Worm (Caenorhabditis elegans) whole organism, early embryonic: Measurements from ENCODE around the gene W01D2.3.

Source experiments
- B0310.2 ChIP-seq: sonication (generic microtip); optimal IDR thresholded peaks from 2 replicates; lab custom pipeline; 2016; ENCODE audit warnings: mild to moderate bottlenecking, missing genetic modification characterization, missing compliant biosample characterization
- F13C5.2 ChIP-seq: sonication (generic microtip); optimal IDR thresholded peaks from 2 replicates; lab custom pipeline; 2017; ENCODE audit warnings: mild to moderate bottlenecking, missing genetic modification characterization, inconsistent platforms, missing compliant biosample characterization
- aly-1 ChIP-seq: sonication (generic microtip); optimal IDR thresholded peaks from 2 replicates; lab custom pipeline; 2016; ENCODE audit warnings: missing genetic modification characterization, missing compliant biosample characterization
- ama-1 ChIP-seq: fragments of 150-350 bp; optimal IDR thresholded peaks from 2 replicates; lab custom pipeline; 2014
- ceh-13 ChIP-seq: fragments of 200-800 bp; sonication (Bioruptor generic); optimal IDR thresholded peaks from 2 replicates; lab custom pipeline; 2018; ENCODE audit warnings: mild to moderate bottlenecking, missing genetic modification characterization, missing compliant biosample characterization
- ceh-36 ChIP-seq: sonication (generic microtip); optimal IDR thresholded peaks from 2 replicates; lab custom pipeline; 2016; ENCODE audit warnings: missing genetic modification characterization, inconsistent platforms, missing compliant biosample characterization
- ets-7 ChIP-seq: sonication (generic microtip); optimal IDR thresholded peaks from 2 replicates; lab custom pipeline; 2016; ENCODE audit warnings: missing genotype, missing genetic modification characterization, missing compliant biosample characterization
- flt-1 ChIP-seq: fragments of 200-800 bp; sonication (Bioruptor generic); IDR thresholded peaks from 2 replicates; pipeline ENCODE4 v1.3.6; 2022; ENCODE audit warnings: missing genetic modification characterization, missing compliant biosample characterization
- hmbx-1 ChIP-seq: sonication (generic microtip); optimal IDR thresholded peaks from 2 replicates; lab custom pipeline; 2016; ENCODE audit warnings: mild to moderate bottlenecking, missing genetic modification characterization, missing compliant biosample characterization
- hmg-4 ChIP-seq: fragments of 200-800 bp; sonication (Bioruptor generic); optimal IDR thresholded peaks from 2 replicates; lab custom pipeline; 2018; ENCODE audit warnings: mild to moderate bottlenecking, missing genetic modification characterization, missing compliant biosample characterization
- hnd-1 ChIP-seq: sonication (generic microtip); optimal IDR thresholded peaks from 2 replicates; lab custom pipeline; 2016; ENCODE audit warnings: missing genetic modification characterization, missing compliant biosample characterization
- pes-1 ChIP-seq: fragments of 200-800 bp; sonication (Bioruptor generic); IDR thresholded peaks from 2 replicates; pipeline ENCODE4 v1.3.6; 2022; ENCODE audit warnings: missing genetic modification reagents, missing genetic modification characterization, missing compliant biosample characterization
- scrt-1 ChIP-seq: fragments of 200-800 bp; sonication (Bioruptor generic); IDR thresholded peaks from 2 replicates; pipeline ENCODE4 v1.3.6; 2022; ENCODE audit warnings: missing genetic modification characterization, missing compliant biosample characterization
- sea-1 ChIP-seq: fragments of 200-800 bp; sonication (Bioruptor generic); conservative IDR thresholded peaks from 2 replicates; pipeline ENCODE4 v1.3.6; 2022; ENCODE audit warnings: missing genetic modification characterization, missing compliant biosample characterization
- tbx-11 ChIP-seq: fragments of 200-800 bp; sonication (Bioruptor generic); IDR thresholded peaks from 2 replicates; pipeline ENCODE4 v1.3.6; 2022; ENCODE audit warnings: missing genetic modification characterization, missing compliant biosample characterization
- tbx-37 ChIP-seq: fragments of 200-800 bp; sonication (Bioruptor generic); conservative IDR thresholded peaks from 2 replicates; pipeline ENCODE4 v1.3.6; 2022; ENCODE audit warnings: missing genetic modification reagents, missing genetic modification characterization, missing compliant biosample characterization
- tra-4 ChIP-seq: sonication (generic microtip); optimal IDR thresholded peaks from 2 replicates; lab custom pipeline; 2017; ENCODE audit warnings: missing genetic modification characterization, missing compliant biosample characterization

The W01D2.3 gene

DNA sequence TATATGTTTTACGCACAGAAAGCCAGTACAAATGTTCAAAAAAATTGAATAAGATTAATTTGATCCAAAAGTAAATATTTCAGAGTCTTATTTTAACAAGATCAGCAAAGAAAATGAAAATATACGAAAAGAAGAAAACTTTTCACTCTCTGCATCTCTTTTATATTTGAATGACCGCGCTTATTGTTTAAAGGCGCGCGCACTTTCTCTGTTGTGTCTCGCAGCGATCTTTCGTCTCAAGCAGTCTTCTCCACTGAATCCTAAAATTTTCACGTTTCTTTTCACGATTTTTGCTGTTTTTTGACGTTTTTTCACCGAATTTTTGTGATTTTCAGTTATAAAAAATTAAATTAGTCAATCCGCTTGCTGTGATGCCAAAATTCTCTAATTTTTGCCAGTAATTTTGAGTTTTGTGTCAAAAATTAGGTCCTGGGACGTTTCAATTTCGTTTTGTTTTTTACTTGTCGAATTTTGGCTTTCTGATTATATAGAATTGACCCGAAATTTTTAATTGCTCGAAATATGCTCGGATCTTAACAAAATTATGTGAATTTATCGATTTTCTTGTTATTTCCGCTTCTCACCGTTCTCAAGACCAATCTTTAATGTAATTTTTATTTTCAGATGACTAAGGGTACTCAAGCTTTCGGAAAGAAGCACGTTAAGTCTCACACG lies 10.9 kb upstream of the W01D2.3 start, which contains the start of gene W01D2.1:
Gene W01D2.1, plus strand, starts transcription at position 625 of the 675 bp plus-strand sequence.
- TF ChIP-seq ceh-36 (tag; lab: Kevin White, UChicago) (no peak), sea-1 (GFP tag; lab: Robert Waterston, UW) (no peak), hnd-1 (tag; lab: Kevin White, UChicago) (no peak), tbx-11 (GFP tag; lab: Robert Waterston, UW) (no peak)

DNA sequence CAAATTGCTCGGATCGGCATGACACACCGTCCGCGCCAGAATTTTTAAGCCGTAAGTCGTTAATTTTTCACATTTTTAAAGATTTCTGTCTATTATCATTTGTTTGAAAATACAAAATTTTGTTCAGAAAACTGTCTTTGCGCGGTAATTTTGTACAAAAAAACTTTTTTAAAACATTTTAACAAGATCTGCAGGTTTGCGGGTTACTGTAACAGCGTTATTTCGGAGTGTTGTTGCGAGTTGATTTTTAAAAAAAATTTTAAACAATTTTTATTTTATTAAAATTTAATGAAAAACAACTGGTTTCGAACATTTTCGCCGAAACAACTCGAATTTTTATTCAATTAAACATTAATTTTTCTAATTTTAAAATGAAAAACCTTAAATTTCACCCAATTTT lies 9.0 kb upstream of the W01D2.3 start:
- TF ChIP-seq tbx-11 (GFP tag; lab: Robert Waterston, UW) = no peak
- no peak for TF ChIP-seq B0310.2 (tag; lab: Kevin White, UChicago)
- TF ChIP-seq sea-1 (GFP tag; lab: Robert Waterston, UW) = no peak
- TF ChIP-seq ets-7 = no peak
- no peak for TF ChIP-seq ceh-36 (tag; lab: Kevin White, UChicago)
- TF ChIP-seq tra-4 (tag; lab: Kevin White, UChicago) = no peak
- TF ChIP-seq hmg-4 (GFP tag; lab: Kevin White, UChicago) = no peak
- no peak for TF ChIP-seq ceh-13 (GFP tag; lab: Kevin White, UChicago)
- no peak for TF ChIP-seq aly-1 (tag; lab: Kevin White, UChicago)
- no peak for TF ChIP-seq pes-1 (GFP tag; lab: Robert Waterston, UW)
- no peak for TF ChIP-seq hnd-1 (tag; lab: Kevin White, UChicago)
- no peak for TF ChIP-seq tbx-37 (GFP tag; lab: Robert Waterston, UW)
- TF ChIP-seq hmbx-1 (tag; lab: Kevin White, UChicago) = no peak
- no peak for TF ChIP-seq flt-1 (GFP tag; lab: Robert Waterston, UW)
- TF ChIP-seq ama-1 = no peak
- TF ChIP-seq scrt-1 = no peak
- no peak for TF ChIP-seq F13C5.2 (tag; lab: Kevin White, UChicago)

DNA sequence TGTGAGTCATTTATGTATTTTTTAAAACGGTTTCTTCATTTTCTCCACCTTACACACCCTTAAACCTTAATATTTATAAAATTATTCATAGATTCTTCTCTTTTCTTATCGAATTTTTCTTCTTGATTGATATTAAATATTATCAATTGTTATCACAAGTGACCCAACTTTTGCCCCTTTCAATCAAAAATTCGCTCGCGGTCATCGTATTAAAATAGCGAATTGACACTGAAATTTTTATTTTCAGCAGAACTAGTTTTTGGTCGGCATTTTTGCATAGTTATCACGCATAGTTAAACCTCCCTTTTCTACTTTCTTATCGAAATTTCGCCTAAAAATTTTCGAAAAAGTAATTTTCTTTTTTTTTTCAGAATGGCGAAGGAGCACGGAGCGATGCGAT lies 8.6 kb upstream of the W01D2.3 start:
- TF ChIP-seq scrt-1 = no peak
- TF ChIP-seq sea-1 (GFP tag; lab: Robert Waterston, UW) = no peak
- no peak for TF ChIP-seq ets-7
- TF ChIP-seq pes-1 (GFP tag; lab: Robert Waterston, UW) = no peak
- no peak for TF ChIP-seq hmg-4 (GFP tag; lab: Kevin White, UChicago)
- no peak for TF ChIP-seq ceh-36 (tag; lab: Kevin White, UChicago)
- no peak for TF ChIP-seq F13C5.2 (tag; lab: Kevin White, UChicago)
- TF ChIP-seq tbx-11 (GFP tag; lab: Robert Waterston, UW) = no peak

DNA sequence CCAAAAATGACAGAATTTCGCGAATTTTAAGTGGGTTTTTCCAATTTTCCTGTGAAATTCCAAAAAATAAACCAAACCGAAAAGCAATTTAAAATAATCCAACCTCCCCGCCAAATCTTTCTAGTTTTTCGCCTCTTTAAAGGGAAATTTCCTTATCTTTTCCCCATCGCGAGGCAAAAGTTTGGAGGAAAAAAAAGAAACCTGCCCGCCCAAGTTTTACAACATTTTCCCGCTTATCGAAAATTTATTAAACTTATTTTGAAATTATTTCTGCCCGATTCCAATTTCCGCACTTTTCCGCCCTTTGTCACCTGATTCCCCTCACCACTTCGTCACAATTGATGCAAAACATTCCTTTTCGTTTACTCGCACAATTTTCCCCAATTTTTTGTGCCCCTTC lies 8.1 kb upstream of the W01D2.3 start, which contains the start of gene osta-3:
Gene osta-3, plus strand, starts transcription at position 301 of the 400 bp plus-strand sequence.
- TF ChIP-seq sea-1 (GFP tag; lab: Robert Waterston, UW) (no peak), hmbx-1 (tag; lab: Kevin White, UChicago) (no peak), ceh-13 (GFP tag; lab: Kevin White, UChicago) (no peak), tbx-37 (GFP tag; lab: Robert Waterston, UW) (no peak), F13C5.2 (tag; lab: Kevin White, UChicago) (no peak), hmg-4 (GFP tag; lab: Kevin White, UChicago) (no peak), ets-7 (no peak)

DNA sequence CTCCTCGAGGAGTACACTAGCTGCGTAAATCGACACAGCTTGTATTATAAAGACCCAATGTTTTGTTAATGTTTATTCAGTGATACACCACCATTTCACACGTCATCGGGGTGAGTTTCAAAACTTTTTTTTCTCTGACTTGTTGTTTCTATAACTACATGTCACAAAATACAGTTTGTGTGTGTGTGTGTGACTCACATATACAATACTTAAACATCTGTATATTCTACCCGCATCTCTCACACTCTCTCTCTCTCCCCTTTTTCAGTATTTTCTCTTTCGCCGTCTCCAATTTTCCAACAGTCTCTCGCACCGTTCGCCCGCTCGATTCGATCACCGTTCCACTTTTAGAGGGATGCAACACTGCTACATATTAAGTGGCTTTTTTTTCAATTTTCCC lies 7.4 kb upstream of the W01D2.3 start:
- TF ChIP-seq sea-1 (GFP tag; lab: Robert Waterston, UW) (no peak), B0310.2 (tag; lab: Kevin White, UChicago) (no peak), ets-7 (no peak), ceh-36 (tag; lab: Kevin White, UChicago) (no peak), hmg-4 (GFP tag; lab: Kevin White, UChicago) (no peak), tbx-11 (GFP tag; lab: Robert Waterston, UW) (no peak), scrt-1 (no peak), ceh-13 (GFP tag; lab: Kevin White, UChicago) (no peak), pes-1 (GFP tag; lab: Robert Waterston, UW) (no peak)

DNA sequence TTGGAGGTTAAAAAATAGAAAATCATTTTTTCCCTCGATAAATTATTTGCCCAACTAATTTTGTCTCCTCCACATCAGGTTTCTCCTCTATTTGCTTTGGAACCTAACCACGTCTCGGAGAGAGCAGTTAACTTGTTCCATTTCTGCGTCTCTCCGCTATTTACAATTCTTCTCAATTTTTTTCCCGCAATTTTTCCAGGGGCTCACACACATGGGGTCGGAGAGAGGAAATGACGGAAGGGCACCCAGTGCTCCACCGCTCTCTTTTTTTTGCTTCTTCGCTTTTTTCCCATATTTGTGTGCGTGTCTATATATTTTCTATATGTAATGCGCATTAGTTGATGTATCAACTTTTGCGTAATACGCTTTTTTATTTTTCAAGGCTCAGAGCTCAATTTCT lies 6.5 kb upstream of the W01D2.3 start:
- TF ChIP-seq sea-1 (GFP tag; lab: Robert Waterston, UW) (no peak), pes-1 (GFP tag; lab: Robert Waterston, UW) (no peak), tbx-11 (GFP tag; lab: Robert Waterston, UW) (no peak), B0310.2 (tag; lab: Kevin White, UChicago) (no peak), aly-1 (tag; lab: Kevin White, UChicago) (no peak), hnd-1 (tag; lab: Kevin White, UChicago) (no peak)

DNA sequence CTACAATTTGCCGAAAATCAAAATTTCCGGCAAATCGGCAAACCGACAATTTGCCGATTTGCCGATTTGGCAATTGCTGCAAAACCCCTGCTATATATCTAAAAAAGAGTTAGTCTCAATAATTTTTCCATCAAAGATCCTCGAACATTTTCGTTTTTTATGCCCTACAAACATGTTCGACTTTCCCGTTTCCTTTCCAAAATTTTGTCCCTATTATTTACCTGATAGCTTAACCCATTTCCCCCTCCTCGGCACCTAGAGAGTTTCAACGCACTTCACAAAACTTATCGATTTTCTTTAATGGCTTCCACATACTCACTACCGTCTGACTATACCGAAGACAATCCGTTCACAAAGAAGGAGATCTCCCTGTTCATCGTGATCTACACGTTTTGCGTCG lies 4.6 kb upstream of the W01D2.3 start, which contains the start of gene W01D2.6:
Gene W01D2.6, plus strand, starts transcription at position 301 of the 400 bp plus-strand sequence.
- no peak for TF ChIP-seq scrt-1

DNA sequence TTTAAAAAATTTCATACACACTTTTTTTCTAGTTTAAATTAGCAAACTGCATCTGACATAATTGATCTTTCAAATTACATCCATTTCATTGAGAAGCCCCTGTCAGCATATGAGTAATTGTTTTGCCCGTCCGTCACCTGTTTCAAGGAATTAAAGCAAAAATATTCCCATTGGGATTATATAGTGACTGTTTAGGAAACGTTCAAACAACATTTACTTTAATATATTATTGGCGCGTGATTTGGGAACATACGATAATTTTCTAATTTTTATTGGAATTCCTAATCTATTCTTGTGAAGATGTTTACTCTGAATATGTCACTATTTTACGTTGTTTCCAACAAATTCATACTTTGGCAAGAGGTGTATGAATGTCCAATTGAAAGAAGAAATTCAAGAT lies 1.6 kb upstream of the W01D2.3 start, which contains the start of gene srt-11:
Gene srt-11, plus strand, starts transcription at position 301 of the 400 bp plus-strand sequence.
- TF ChIP-seq tra-4 (tag; lab: Kevin White, UChicago) (no peak), aly-1 (tag; lab: Kevin White, UChicago) (no peak), pes-1 (GFP tag; lab: Robert Waterston, UW) (no peak)
